Worm (Caenorhabditis elegans) whole organism, L3 larva: Measurements from ENCODE around the gene EEED8.14.

ENCODE experiments used
- ZK546.5 ChIP-seq: sonication (generic microtip); optimal IDR thresholded peaks from 2 replicates; lab custom pipeline; 2017; ENCODE audit warnings: missing biosample characterization, missing genetic modification characterization
- aly-2 ChIP-seq: fragments of 150-350 bp; optimal IDR thresholded peaks from 2 replicates; lab custom pipeline; 2014; ENCODE audit warnings: missing biosample characterization, missing genetic modification characterization
- ama-1 ChIP-seq: fragments of 150-350 bp; optimal IDR thresholded peaks from 2 replicates; lab custom pipeline; 2018
- ceh-16 ChIP-seq: sonication (generic microtip); optimal IDR thresholded peaks from 2 replicates; lab custom pipeline; 2017; ENCODE audit warnings: missing biosample characterization, missing genetic modification characterization
- ceh-28 ChIP-seq: fragments of 150-350 bp; optimal IDR thresholded peaks from 2 replicates; lab custom pipeline; 2014; ENCODE audit warnings: missing biosample characterization, missing genetic modification reagents, missing genetic modification characterization
- ceh-82 ChIP-seq: fragments of 150-350 bp; optimal IDR thresholded peaks from 2 replicates; lab custom pipeline; 2014; ENCODE audit warnings: missing biosample characterization, missing genetic modification characterization
- daf-12 ChIP-seq: fragments of 150-350 bp; optimal IDR thresholded peaks from 2 replicates; lab custom pipeline; 2014; ENCODE audit warnings: missing biosample characterization, missing genetic modification reagents, missing genetic modification characterization
- egl-27 ChIP-seq: sonication (generic microtip); optimal IDR thresholded peaks from 4 replicates; lab custom pipeline; 2017; ENCODE audit warnings: missing biosample characterization, missing genetic modification reagents, missing genetic modification characterization
- elt-1 ChIP-seq: fragments of 150-350 bp; optimal IDR thresholded peaks from 2 replicates; lab custom pipeline; 2014; ENCODE audit warnings: missing biosample characterization, missing genetic modification characterization
- elt-2 ChIP-seq: sonication (generic microtip); optimal IDR thresholded peaks from 2 replicates; lab custom pipeline; 2016; ENCODE audit warnings: missing genetic modification reagents, mild to moderate bottlenecking, missing genetic modification characterization, missing compliant biosample characterization
- elt-3 ChIP-seq, 3 experiments: fragments of 150-350 bp in 1 of 3; sonication (generic microtip) in 2 of 3; optimal IDR thresholded peaks; 2 replicates in 2 of 3; 4 replicates in 1 of 3; lab custom pipeline; 2014 to 2017; ENCODE audit warnings: missing biosample characterization in 3 of 3, missing genetic modification characterization in 3 of 3
- fkh-10 ChIP-seq: sonication (generic microtip); optimal IDR thresholded peaks from 2 replicates; lab custom pipeline; 2017; ENCODE audit warnings: missing biosample characterization, missing genetic modification reagents, missing genetic modification characterization
- fkh-2 ChIP-seq: fragments of 150-350 bp; optimal IDR thresholded peaks from 2 replicates; lab custom pipeline; 2014; ENCODE audit warnings: missing biosample characterization, missing genetic modification reagents, missing genetic modification characterization
- fos-1 ChIP-seq: fragments of 150-350 bp; optimal IDR thresholded peaks from 2 replicates; lab custom pipeline; 2014; ENCODE audit warnings: missing biosample characterization, missing genetic modification characterization
- hmg-11 ChIP-seq: sonication (generic microtip); optimal IDR thresholded peaks from 2 replicates; lab custom pipeline; 2016; ENCODE audit warnings: missing genetic modification characterization, missing compliant biosample characterization
- jun-1 ChIP-seq: fragments of 150-350 bp; optimal IDR thresholded peaks from 2 replicates; lab custom pipeline; 2014; ENCODE audit warnings: missing biosample characterization, missing genetic modification reagents, missing genetic modification characterization
- lin-15B ChIP-seq: fragments of 150-350 bp; optimal IDR thresholded peaks from 2 replicates; lab custom pipeline; 2014; ENCODE audit warnings: missing biosample characterization, missing genetic modification characterization
- lin-39 ChIP-seq: fragments of 150-350 bp; optimal IDR thresholded peaks from 2 replicates; lab custom pipeline; 2018; ENCODE audit warnings: missing biosample characterization, missing genetic modification reagents, missing genetic modification characterization
- lsy-12 ChIP-seq: sonication (generic microtip); optimal IDR thresholded peaks from 2 replicates; lab custom pipeline; 2016; ENCODE audit warnings: mild to moderate bottlenecking, missing genetic modification characterization, missing compliant biosample characterization
- mdl-1 ChIP-seq: fragments of 150-350 bp; optimal IDR thresholded peaks from 2 replicates; lab custom pipeline; 2014; ENCODE audit warnings: missing biosample characterization, missing genetic modification characterization
- mml-1 ChIP-seq: fragments of 150-350 bp; sonication (generic microtip); optimal IDR thresholded peaks from 3 replicates; lab custom pipeline; 2014; ENCODE audit warnings: missing biosample characterization, missing genetic modification characterization
- nfya-1 ChIP-seq: sonication (generic microtip); optimal IDR thresholded peaks from 2 replicates; lab custom pipeline; 2017; ENCODE audit warnings: missing genetic modification characterization, mild to moderate bottlenecking, missing compliant biosample characterization, antibody characterized with exemption, moderate library complexity; ENCODE audit not compliant: insufficient read depth
- nhr-11 ChIP-seq: fragments of 150-350 bp; optimal IDR thresholded peaks from 2 replicates; lab custom pipeline; 2014; ENCODE audit warnings: missing biosample characterization, missing genetic modification characterization
- nhr-12 ChIP-seq: fragments of 150-350 bp; optimal IDR thresholded peaks from 2 replicates; lab custom pipeline; 2014; ENCODE audit warnings: missing biosample characterization, missing genetic modification characterization
- nhr-23 ChIP-seq: fragments of 150-350 bp; optimal IDR thresholded peaks from 2 replicates; lab custom pipeline; 2014; ENCODE audit warnings: missing biosample characterization, missing genetic modification reagents, missing genetic modification characterization
- nhr-237 ChIP-seq: fragments of 150-350 bp; optimal IDR thresholded peaks from 2 replicates; lab custom pipeline; 2014; ENCODE audit warnings: missing biosample characterization, missing genetic modification characterization
- nhr-25 ChIP-seq: sonication (generic microtip); optimal IDR thresholded peaks from 2 replicates; lab custom pipeline; 2017; ENCODE audit warnings: missing biosample characterization, missing genetic modification characterization
- nhr-28 ChIP-seq: fragments of 150-350 bp; optimal IDR thresholded peaks from 2 replicates; lab custom pipeline; 2014; ENCODE audit warnings: missing biosample characterization, missing genetic modification characterization
- nhr-43 ChIP-seq: sonication (generic microtip); optimal IDR thresholded peaks from 2 replicates; lab custom pipeline; 2016; ENCODE audit warnings: mild to moderate bottlenecking, missing genetic modification characterization, missing compliant biosample characterization; ENCODE audit not compliant: poor library complexity, severe bottlenecking
- nhr-67 ChIP-seq: fragments of 150-350 bp; optimal IDR thresholded peaks from 2 replicates; lab custom pipeline; 2014; ENCODE audit warnings: missing biosample characterization, missing genetic modification characterization
- nhr-76 ChIP-seq: fragments of 150-350 bp; sonication (generic microtip); optimal IDR thresholded peaks from 5 replicates; lab custom pipeline; 2014; ENCODE audit warnings: missing biosample characterization, missing genetic modification characterization
- pha-4 ChIP-seq: fragments of 150-350 bp; optimal IDR thresholded peaks from 2 replicates; lab custom pipeline; 2014; ENCODE audit warnings: missing biosample characterization, missing genetic modification reagents, missing genetic modification characterization
- pqm-1 ChIP-seq: fragments of 150-350 bp; optimal IDR thresholded peaks from 2 replicates; lab custom pipeline; 2017; ENCODE audit warnings: missing biosample characterization, missing genetic modification characterization, inconsistent platforms
- skn-1 ChIP-seq: fragments of 150-350 bp; optimal IDR thresholded peaks from 2 replicates; lab custom pipeline; 2014; ENCODE audit warnings: missing biosample characterization, missing genetic modification characterization
- snpc-4 ChIP-seq: fragments of 150-350 bp; optimal IDR thresholded peaks from 2 replicates; lab custom pipeline; 2014; ENCODE audit warnings: missing biosample characterization, missing genetic modification characterization
- tbx-2 ChIP-seq: sonication (generic microtip); optimal IDR thresholded peaks from 2 replicates; lab custom pipeline; 2016; ENCODE audit warnings: mild to moderate bottlenecking, missing genetic modification characterization, missing compliant biosample characterization
- ztf-11 ChIP-seq: fragments of 150-350 bp; optimal IDR thresholded peaks from 2 replicates; lab custom pipeline; 2014; ENCODE audit warnings: missing biosample characterization, missing genetic modification characterization
- ztf-4 ChIP-seq: fragments of 150-350 bp; optimal IDR thresholded peaks from 2 replicates; lab custom pipeline; 2014; ENCODE audit warnings: missing biosample characterization, missing genetic modification characterization

EEED8.14 gene

DNA sequence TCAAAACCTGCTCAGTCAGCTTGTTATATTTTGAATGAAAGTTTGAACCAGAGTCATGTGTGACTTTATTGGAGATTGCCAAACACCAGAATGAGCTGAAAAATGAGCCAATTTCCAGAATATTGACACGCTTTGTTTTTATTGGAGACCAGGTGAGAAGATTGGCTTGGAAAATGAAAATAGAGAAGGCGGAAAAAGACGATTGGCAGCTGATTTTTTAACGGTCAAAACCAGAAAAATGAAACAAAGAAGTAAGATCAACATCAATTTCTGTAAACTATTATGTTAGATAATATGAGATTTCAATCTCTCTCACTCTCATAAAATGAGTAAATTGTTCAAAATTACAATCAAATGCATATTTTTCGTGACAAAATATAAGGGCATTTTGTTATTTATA, 19.2 kb upstream of the EEED8.14 start, which contains the start of gene srx-114:
srx-114 (minus strand) TSS at position 101 of the 400 bp plus-strand sequence.
- TF ChIP-seq mdl-1 (tag; lab: Kevin White, UChicago) (no peak), nhr-67 (tag; lab: Kevin White, UChicago) (no peak), mml-1 (tag; lab: Kevin White, UChicago) (no peak), nhr-12 (tag; lab: Kevin White, UChicago) (no peak), ZK546.5 (tag; lab: Kevin White, UChicago) (no peak), pha-4 (tag; lab: Kevin White, UChicago) (no peak), nhr-43 (tag; lab: Kevin White, UChicago) (no peak), lin-39 (no peak), nfya-1 (tag; lab: Kevin White, UChicago) (no peak), elt-1 (tag; lab: Kevin White, UChicago) (no peak), ama-1 (lab: Kevin White, UChicago) (no peak), ztf-11 (tag; lab: Kevin White, UChicago) (no peak), ztf-4 (tag; lab: Kevin White, UChicago) (no peak), skn-1 (tag; lab: Kevin White, UChicago) (no peak), nhr-28 (no peak)

DNA sequence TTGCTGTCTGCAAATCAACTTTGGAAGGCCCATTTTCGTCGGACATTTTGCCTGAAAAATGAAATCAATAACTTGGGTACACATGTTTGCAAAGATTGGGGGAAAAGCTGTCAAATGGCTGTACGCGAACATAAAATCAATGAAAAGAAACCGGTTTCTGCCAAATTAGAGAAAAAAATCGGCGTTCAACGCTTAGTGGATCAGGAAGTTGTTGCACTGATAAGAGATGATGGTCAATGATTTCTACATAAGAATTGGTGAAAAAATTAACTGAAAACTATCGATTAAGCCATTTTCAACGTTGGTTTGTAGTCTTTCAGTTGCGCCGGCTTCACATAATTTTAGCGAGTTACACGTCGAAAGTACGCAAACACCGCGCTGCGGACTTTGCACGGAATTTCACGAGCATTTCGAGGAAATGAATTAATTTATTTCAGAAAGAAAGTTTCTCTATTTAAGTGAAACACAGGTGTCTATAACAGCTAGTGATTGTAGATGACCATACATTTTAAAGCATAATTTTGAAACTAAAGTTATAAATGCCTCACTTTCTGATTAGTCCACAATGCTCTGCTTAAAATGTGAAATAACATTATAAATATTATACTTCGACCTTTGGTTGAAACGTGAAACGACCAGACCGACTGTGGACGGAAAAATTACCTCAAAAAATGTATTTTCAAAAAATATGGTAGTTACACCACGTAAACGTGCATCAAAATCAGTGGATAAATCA, 15.8 kb upstream of the EEED8.14 start, which contains the start of the genes F07F6.4 and F07F6.2:
F07F6.4 (minus strand) TSS at position 51 of the 736 bp plus-strand sequence.
F07F6.2 (plus strand) TSS at position 686 of the 736 bp plus-strand sequence.
- TF ChIP-seq nfya-1 (tag; lab: Kevin White, UChicago): peak; percentile 31
- peak; percentile 7 for TF ChIP-seq nhr-25 (tag; lab: Kevin White, UChicago)
- TF ChIP-seq fkh-10 (GFP tag; lab: Kevin White, UChicago): no peak
- TF ChIP-seq ztf-4 (tag; lab: Kevin White, UChicago): no peak
- TF ChIP-seq lin-15B (tag; lab: Kevin White, UChicago): peak; percentile 28
- no peak for TF ChIP-seq ZK546.5 (tag; lab: Kevin White, UChicago)
- TF ChIP-seq nhr-28: no peak
- peak; percentile 22 for TF ChIP-seq hmg-11 (tag; lab: Kevin White, UChicago)
- peak; percentile 41 for TF ChIP-seq snpc-4 (tag; lab: Kevin White, UChicago)
- no peak for TF ChIP-seq mdl-1 (tag; lab: Kevin White, UChicago)
- TF ChIP-seq nhr-76 (tag; lab: Kevin White, UChicago): no peak
- no peak for TF ChIP-seq daf-12
- TF ChIP-seq lsy-12 (tag; lab: Kevin White, UChicago): no peak
- no peak for TF ChIP-seq ceh-16
- peak; percentile 49 for TF ChIP-seq elt-2

DNA sequence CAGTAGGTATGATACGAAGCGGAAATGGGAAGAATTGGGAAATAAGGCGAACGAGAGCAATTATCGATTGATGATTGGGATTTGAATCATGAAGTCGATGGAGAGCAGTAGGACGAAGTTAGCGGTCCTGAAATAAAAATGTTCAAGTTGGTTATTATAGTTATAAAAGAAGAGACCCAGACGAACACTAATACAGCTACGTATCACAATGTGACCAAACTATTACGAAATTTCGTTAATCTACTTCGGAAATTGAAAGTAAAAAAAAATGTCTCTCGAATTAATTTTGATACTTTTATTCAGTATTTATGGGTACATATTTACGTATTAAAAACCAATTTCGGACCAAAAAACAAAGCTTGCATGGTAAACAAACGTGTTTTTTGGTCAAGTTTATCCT, 12.6 kb upstream of the EEED8.14 start:
- peak; percentile 61 for TF ChIP-seq elt-2
- TF ChIP-seq ztf-4 (tag; lab: Kevin White, UChicago): no peak

DNA sequence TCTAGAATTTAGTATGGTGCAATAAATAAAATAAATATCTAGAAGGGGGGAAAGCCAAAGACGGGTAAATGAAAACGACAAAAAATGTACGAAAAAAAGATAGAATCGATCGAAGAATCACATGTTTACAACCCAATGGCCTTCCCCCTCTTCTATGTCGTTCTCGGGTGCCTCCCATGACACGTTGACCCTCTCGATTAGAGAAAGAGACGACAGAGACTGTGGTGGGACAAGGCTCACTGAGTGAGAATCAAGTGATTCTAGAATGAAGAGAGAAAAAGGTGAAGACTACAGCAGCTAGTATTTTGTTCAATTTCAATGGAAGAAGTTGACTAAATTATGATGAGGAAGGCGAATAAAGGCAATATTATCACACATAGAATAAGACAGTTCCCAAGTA, 12.2 kb upstream of the EEED8.14 start:
- TF ChIP-seq jun-1 (tag; lab: Kevin White, UChicago) (peak; percentile 11), ztf-4 (tag; lab: Kevin White, UChicago) (no peak), hmg-11 (tag; lab: Kevin White, UChicago) (peak; percentile 49), ama-1 (lab: Kevin White, UChicago) (peak; percentile 66), elt-1 (tag; lab: Kevin White, UChicago) (no peak), egl-27 (tag; lab: Kevin White, UChicago) (peak; percentile 6), nhr-25 (tag; lab: Kevin White, UChicago) (peak; percentile 49), nhr-76 (tag; lab: Kevin White, UChicago) (no peak), pha-4 (tag; lab: Kevin White, UChicago) (peak; percentile 85), nhr-23 (tag; lab: Kevin White, UChicago) (peak; percentile 46), nfya-1 (tag; lab: Kevin White, UChicago) (peak; percentile 82), ceh-28 (peak; percentile 32), lin-39 (peak; percentile 13), elt-2 (peak; percentile 85)

DNA sequence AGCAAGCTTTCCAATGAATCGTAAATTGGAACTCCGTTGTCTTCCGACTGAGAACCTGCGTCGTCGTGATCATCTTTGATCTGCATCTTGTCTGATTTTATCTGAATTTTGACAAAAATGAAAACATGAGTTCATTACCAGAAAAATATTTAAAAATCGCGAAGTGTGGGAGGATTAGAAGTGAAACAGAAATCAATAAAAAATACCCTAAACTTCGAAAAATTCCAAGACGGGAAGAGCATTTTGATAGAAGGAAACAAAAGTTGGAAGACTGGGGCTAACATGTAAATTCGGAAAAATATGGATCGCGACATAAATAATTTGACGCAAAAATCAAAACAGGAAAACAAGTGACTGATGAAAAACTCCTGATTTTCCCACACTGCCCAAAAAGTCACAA, 11.8 kb upstream of the EEED8.14 start, which contains the start of gene F07F6.8:
F07F6.8 (minus strand) TSS at position 101 of the 400 bp plus-strand sequence.
- no peak for TF ChIP-seq pqm-1 (tag; lab: Kevin White, UChicago)
- TF ChIP-seq jun-1 (tag; lab: Kevin White, UChicago): no peak
- no peak for TF ChIP-seq lin-39
- TF ChIP-seq elt-3 (tag; optimal IDR thresholded peaks at IDR 0.05; lab: Kevin White, UChicago): no peak
- TF ChIP-seq ama-1 (lab: Kevin White, UChicago): no peak
- TF ChIP-seq skn-1 (tag; lab: Kevin White, UChicago): no peak
- TF ChIP-seq fos-1 (tag; lab: Kevin White, UChicago): no peak
- no peak for TF ChIP-seq nhr-28
- no peak for TF ChIP-seq fkh-2 (tag; lab: Kevin White, UChicago)
- TF ChIP-seq mdl-1 (tag; lab: Kevin White, UChicago): no peak
- no peak for TF ChIP-seq nhr-11 (tag; lab: Kevin White, UChicago)
- no peak for TF ChIP-seq aly-2 (tag; lab: Kevin White, UChicago)
- no peak for TF ChIP-seq ztf-11 (tag; lab: Kevin White, UChicago)
- TF ChIP-seq daf-12: no peak
- no peak for TF ChIP-seq nhr-237 (tag; lab: Kevin White, UChicago)
- no peak for TF ChIP-seq snpc-4 (tag; lab: Kevin White, UChicago)
- TF ChIP-seq ceh-28: no peak
- no peak for TF ChIP-seq ceh-82 (tag; lab: Kevin White, UChicago)
- TF ChIP-seq nfya-1 (tag; lab: Kevin White, UChicago): no peak
- no peak for TF ChIP-seq tbx-2
